Worm (Caenorhabditis elegans) whole organism, midembryonic: ENCODE data around the gene T20B3.1.

Experiments
- T22C8.4 ChIP-seq: fragments of 200-800 bp; sonication (Bioruptor generic); IDR thresholded peaks from 2 replicates; pipeline ENCODE4 v1.3.6; 2022; ENCODE audit warnings: missing genetic modification characterization, missing compliant biosample characterization
- cog-1 ChIP-seq: sonication (generic microtip); optimal IDR thresholded peaks from 2 replicates; lab custom pipeline; 2016; ENCODE audit warnings: missing genetic modification characterization, missing compliant biosample characterization
- flt-1 ChIP-seq: fragments of 200-800 bp; sonication (Bioruptor generic); IDR thresholded peaks from 2 replicates; pipeline ENCODE4 v1.3.6; 2022; ENCODE audit warnings: missing genetic modification characterization, missing compliant biosample characterization
- klf-2 ChIP-seq: fragments of 200-800 bp; sonication (Bioruptor generic); conservative IDR thresholded peaks from 2 replicates; pipeline ENCODE4 v1.3.6; 2022; ENCODE audit warnings: missing genetic modification reagents, missing genetic modification characterization, missing compliant biosample characterization
- med-1 ChIP-seq: sonication (generic microtip); optimal IDR thresholded peaks from 2 replicates; lab custom pipeline; 2017; ENCODE audit warnings: missing genetic modification characterization, mild to moderate bottlenecking, missing compliant biosample characterization, antibody characterized with exemption, missing genetic modification reagents; ENCODE audit not compliant: insufficient read depth
- ref-1 ChIP-seq: fragments of 200-800 bp; sonication (Bioruptor generic); conservative IDR thresholded peaks from 2 replicates; pipeline ENCODE4 v1.3.6; 2022; ENCODE audit warnings: missing genetic modification reagents, missing genetic modification characterization, missing compliant biosample characterization
- tab-1 ChIP-seq: fragments of 200-800 bp; sonication (Bioruptor generic); IDR thresholded peaks from 2 replicates; pipeline ENCODE4 v1.3.6; 2022; ENCODE audit warnings: missing genetic modification characterization, missing compliant biosample characterization
- ztf-23 ChIP-seq: fragments of 200-800 bp; sonication (Bioruptor generic); IDR thresholded peaks from 2 replicates; pipeline ENCODE4 v1.3.6; 2022; ENCODE audit warnings: missing genetic modification reagents, missing genetic modification characterization, missing compliant biosample characterization
- ztf-29 ChIP-seq: fragments of 200-800 bp; sonication (Bioruptor generic); IDR thresholded peaks from 2 replicates; pipeline ENCODE4 v1.3.6; 2022; ENCODE audit warnings: missing genetic modification reagents, missing genetic modification characterization, missing compliant biosample characterization

Gene T20B3.1

DNA sequence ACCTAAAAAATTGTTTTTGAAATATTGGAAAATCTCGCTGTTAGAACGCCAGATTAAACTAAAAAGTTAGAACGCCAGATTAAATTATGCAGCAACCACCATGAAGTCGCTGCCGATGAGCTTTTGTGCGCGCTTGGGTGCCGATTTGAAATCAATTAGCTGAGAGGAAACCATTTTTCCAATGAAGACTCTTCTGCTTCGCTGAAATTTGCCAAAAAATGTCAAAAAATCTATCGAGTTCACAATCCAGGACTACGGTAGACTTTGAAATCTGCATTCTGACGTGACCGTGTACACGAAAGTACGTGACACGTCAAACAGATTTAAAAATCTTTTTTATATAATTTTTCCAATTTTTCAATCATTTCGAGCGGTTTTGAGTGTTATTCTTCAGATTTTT, 26.4 kb upstream of the T20B3.1 start, which contains the start of gene immt-2:
Gene immt-2, plus strand, starts transcription at position 301 of the 400 bp plus-strand sequence.
- no peak for TF ChIP-seq T22C8.4
- TF ChIP-seq cog-1 = no peak
- no peak for TF ChIP-seq klf-2 (GFP tag; lab: Robert Waterston, UW)
- no peak for TF ChIP-seq ztf-23 (GFP tag; lab: Robert Waterston, UW)
- TF ChIP-seq tab-1 (GFP tag; lab: Robert Waterston, UW) = no peak
- TF ChIP-seq flt-1 (GFP tag; lab: Robert Waterston, UW) = no peak
- TF ChIP-seq ztf-29 (GFP tag; lab: Robert Waterston, UW) = no peak
- TF ChIP-seq med-1 (GFP tag; lab: Kevin White, UChicago) = no peak
- TF ChIP-seq ref-1 (GFP tag; lab: Robert Waterston, UW) = no peak

DNA sequence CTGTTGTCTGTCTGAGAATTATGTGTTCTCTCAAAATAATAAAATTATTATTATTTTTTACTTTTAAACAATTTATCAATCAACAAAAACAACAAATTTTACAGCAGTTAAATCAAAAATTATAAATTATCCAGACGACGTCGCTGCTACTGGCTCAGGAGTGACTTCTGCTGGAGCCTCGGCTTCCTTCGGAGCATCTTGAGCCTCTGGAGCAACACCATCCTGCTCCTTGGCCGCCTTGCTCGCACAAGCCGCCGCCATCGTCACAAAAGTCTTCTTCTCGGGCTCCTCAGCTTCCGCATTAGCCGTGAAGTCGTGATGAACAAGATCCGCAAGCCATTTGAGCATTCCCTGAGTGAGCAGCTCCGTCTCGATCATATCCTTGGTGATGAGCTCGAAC, 22.6 kb upstream of the T20B3.1 start:
- TF ChIP-seq T22C8.4 (no peak), tab-1 (GFP tag; lab: Robert Waterston, UW) (no peak), ztf-23 (GFP tag; lab: Robert Waterston, UW) (no peak)

- TF ChIP-seq T22C8.4 (no peak), klf-2 (GFP tag; lab: Robert Waterston, UW) (no peak), ztf-29 (GFP tag; lab: Robert Waterston, UW) (no peak), tab-1 (GFP tag; lab: Robert Waterston, UW) (no peak), cog-1 (no peak), ztf-23 (GFP tag; lab: Robert Waterston, UW) (no peak), ref-1 (GFP tag; lab: Robert Waterston, UW) (no peak)
These were observed 22.0 kb upstream of the T20B3.1 start for ce11 chrV:16793312-16793711.

DNA sequence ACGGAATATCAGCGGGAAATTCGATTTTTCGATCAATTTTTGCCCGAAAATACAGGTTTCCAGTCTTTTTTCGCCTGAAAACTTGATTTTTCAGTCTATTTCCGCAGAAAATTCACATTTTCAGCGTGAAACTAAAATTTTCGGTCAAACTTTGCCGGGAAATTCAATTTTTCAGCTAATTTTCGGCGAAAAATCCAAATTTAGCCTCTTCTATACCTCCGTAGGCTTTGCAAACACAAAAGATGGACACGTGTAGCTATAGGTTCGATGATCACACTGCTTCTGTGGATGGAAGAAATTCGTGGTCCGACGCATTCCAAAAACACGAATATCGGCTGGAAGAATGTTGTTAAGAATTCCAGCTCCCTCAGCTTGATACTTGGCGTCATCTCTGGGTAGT, 21.3 kb upstream of the T20B3.1 start:
- TF ChIP-seq ref-1 (GFP tag; lab: Robert Waterston, UW) (no peak), ztf-23 (GFP tag; lab: Robert Waterston, UW) (no peak), flt-1 (GFP tag; lab: Robert Waterston, UW) (no peak), tab-1 (GFP tag; lab: Robert Waterston, UW) (no peak), ztf-29 (GFP tag; lab: Robert Waterston, UW) (no peak), T22C8.4 (no peak), klf-2 (GFP tag; lab: Robert Waterston, UW) (no peak), med-1 (GFP tag; lab: Kevin White, UChicago) (no peak), cog-1 (no peak)

DNA sequence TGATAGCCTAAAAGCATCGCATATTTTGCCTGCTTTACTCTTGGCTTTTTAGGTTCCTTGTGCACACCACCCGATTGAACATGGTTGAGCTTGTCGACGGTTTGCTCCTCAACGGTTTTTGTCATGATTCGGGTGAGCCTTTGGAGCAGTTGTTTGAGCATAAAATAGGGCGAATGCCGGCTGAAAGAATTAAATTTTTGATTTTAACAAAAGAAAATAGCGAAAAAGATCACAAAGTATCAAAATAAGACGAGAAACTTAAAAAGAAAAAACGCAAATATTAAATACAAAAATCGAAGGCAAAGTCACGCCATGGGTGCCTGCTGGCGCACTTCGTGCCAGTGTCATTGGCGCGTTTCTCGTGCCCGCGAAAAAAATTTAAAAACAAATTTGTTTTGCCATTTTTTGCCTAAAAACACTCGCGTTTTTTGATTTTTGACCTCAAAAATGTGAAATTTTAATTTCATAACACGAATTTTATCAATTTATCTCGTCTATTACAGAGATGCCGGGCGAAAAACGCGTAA, 20.5 kb upstream of the T20B3.1 start, which contains the start of the genes ctps-1 and pus-1:
Gene ctps-1, plus strand, starts transcription at position 51 of the 527 bp plus-strand sequence.
Gene pus-1, minus strand, starts transcription at position 125 of the 527 bp plus-strand sequence.
- no peak for TF ChIP-seq med-1 (GFP tag; lab: Kevin White, UChicago)
- TF ChIP-seq T22C8.4 = no peak

DNA sequence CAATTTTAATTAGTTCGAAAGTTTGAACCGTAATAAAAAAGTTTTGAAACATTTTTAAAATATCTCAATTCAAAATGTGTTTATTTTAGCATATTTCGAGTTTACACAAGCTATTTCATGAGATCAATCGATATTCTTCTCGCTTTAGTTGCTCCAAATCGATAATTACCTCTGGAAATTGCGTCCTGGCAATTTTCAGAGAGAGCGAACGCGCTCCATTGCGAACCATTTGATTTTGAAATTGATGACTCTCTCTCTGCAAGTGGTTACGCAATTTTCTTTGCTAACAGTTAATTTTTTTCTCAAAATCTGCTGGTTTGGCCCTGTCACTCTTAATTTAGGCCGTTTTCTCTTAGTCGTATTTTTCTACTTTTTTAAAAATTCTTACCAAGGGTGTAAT, 14.9 kb upstream of the T20B3.1 start:
- TF ChIP-seq ref-1 (GFP tag; lab: Robert Waterston, UW) (no peak), flt-1 (GFP tag; lab: Robert Waterston, UW) (no peak), T22C8.4 (no peak), cog-1 (no peak), med-1 (GFP tag; lab: Kevin White, UChicago) (no peak), tab-1 (GFP tag; lab: Robert Waterston, UW) (no peak), ztf-29 (GFP tag; lab: Robert Waterston, UW) (no peak), ztf-23 (GFP tag; lab: Robert Waterston, UW) (no peak), klf-2 (GFP tag; lab: Robert Waterston, UW) (no peak)

- TF ChIP-seq tab-1 (GFP tag; lab: Robert Waterston, UW) (no peak), med-1 (GFP tag; lab: Kevin White, UChicago) (no peak), cog-1 (no peak), T22C8.4 (no peak), flt-1 (GFP tag; lab: Robert Waterston, UW) (no peak), klf-2 (GFP tag; lab: Robert Waterston, UW) (no peak), ref-1 (GFP tag; lab: Robert Waterston, UW) (no peak), ztf-29 (GFP tag; lab: Robert Waterston, UW) (no peak), ztf-23 (GFP tag; lab: Robert Waterston, UW) (no peak)
These were observed 12.8 kb upstream of the T20B3.1 start, which contains the start of gene cand-1 for ce11 chrV:16802572-16802971. Gene cand-1 (plus strand): TSS chrV:16802872.

DNA sequence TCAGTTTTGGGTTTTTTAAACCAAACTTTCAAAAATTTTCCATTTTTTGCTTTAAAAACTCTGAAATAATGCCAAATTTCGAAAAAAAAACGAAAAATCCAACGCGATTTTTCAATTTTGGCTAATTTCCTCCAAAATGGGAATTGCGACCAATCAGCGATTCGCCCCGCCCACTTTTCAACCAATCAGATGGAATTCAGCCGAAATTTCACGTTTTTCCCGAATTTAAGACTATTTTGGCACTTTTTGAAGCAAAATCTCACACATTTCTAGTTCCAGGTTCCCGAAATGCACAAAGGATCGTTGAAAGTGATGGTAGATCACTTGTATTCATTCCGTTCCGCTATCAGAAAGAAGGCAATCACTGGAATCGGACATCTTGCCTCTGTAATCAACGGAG, 10.6 kb upstream of the T20B3.1 start:
- TF ChIP-seq ref-1 (GFP tag; lab: Robert Waterston, UW) (no peak), flt-1 (GFP tag; lab: Robert Waterston, UW) (no peak), ztf-29 (GFP tag; lab: Robert Waterston, UW) (no peak), cog-1 (no peak), T22C8.4 (no peak), ztf-23 (GFP tag; lab: Robert Waterston, UW) (no peak), med-1 (GFP tag; lab: Kevin White, UChicago) (no peak), klf-2 (GFP tag; lab: Robert Waterston, UW) (no peak)

- no peak for TF ChIP-seq ref-1 (GFP tag; lab: Robert Waterston, UW)
- no peak for TF ChIP-seq ztf-23 (GFP tag; lab: Robert Waterston, UW)
- no peak for TF ChIP-seq ztf-29 (GFP tag; lab: Robert Waterston, UW)
- no peak for TF ChIP-seq flt-1 (GFP tag; lab: Robert Waterston, UW)
- no peak for TF ChIP-seq tab-1 (GFP tag; lab: Robert Waterston, UW)
These were observed 7.2 kb upstream of the T20B3.1 start for ce11 chrV:16808168-16808567.

ce11 chrV:16811841-16812240, 3.5 kb upstream of the T20B3.1 start:
- TF ChIP-seq ref-1 (GFP tag; lab: Robert Waterston, UW) (no peak), tab-1 (GFP tag; lab: Robert Waterston, UW) (no peak), klf-2 (GFP tag; lab: Robert Waterston, UW) (no peak), cog-1 (no peak), ztf-23 (GFP tag; lab: Robert Waterston, UW) (no peak), med-1 (GFP tag; lab: Kevin White, UChicago) (no peak), flt-1 (GFP tag; lab: Robert Waterston, UW) (no peak), ztf-29 (GFP tag; lab: Robert Waterston, UW) (no peak), T22C8.4 (no peak)
